Worm (Caenorhabditis elegans) whole organism, L3 larva: Measurements from ENCODE around the gene glo-3.

Experiments used
- ZK546.5 ChIP-seq: sonication (generic microtip); optimal IDR thresholded peaks from 2 replicates; lab custom pipeline; 2017; ENCODE audit warnings: missing biosample characterization, missing genetic modification characterization
- fos-1 ChIP-seq: fragments of 150-350 bp; optimal IDR thresholded peaks from 2 replicates; lab custom pipeline; 2014; ENCODE audit warnings: missing biosample characterization, missing genetic modification characterization
- jun-1 ChIP-seq: fragments of 150-350 bp; optimal IDR thresholded peaks from 2 replicates; lab custom pipeline; 2014; ENCODE audit warnings: missing biosample characterization, missing genetic modification reagents, missing genetic modification characterization
- nhr-43 ChIP-seq: sonication (generic microtip); optimal IDR thresholded peaks from 2 replicates; lab custom pipeline; 2016; ENCODE audit warnings: mild to moderate bottlenecking, missing genetic modification characterization, missing compliant biosample characterization; ENCODE audit not compliant: poor library complexity, severe bottlenecking
- skn-1 ChIP-seq: fragments of 150-350 bp; optimal IDR thresholded peaks from 2 replicates; lab custom pipeline; 2014; ENCODE audit warnings: missing biosample characterization, missing genetic modification characterization
- snpc-4 ChIP-seq: fragments of 150-350 bp; optimal IDR thresholded peaks from 2 replicates; lab custom pipeline; 2014; ENCODE audit warnings: missing biosample characterization, missing genetic modification characterization

DNA sequence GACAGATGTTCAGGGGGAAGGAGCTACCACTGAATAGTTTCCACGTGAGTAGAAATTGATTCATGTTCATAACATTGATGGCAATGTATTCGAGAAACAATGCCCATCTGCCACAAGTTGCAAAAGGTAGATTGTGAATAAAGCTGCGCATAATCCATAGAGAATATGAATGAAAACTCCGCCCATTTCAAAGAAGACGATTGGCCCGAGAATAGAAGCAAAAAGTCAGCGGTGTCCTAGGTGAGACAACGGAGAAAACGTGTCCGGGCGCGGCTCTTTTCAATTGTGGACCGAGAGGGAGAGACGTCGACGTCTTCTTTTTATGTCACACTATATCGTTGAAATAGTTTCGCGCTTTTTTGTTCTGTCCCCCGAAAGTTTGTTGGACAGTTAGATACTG, 33.9 kb upstream of the glo-3 start, which contains the start of gene vab-3:
- TF ChIP-seq fos-1 (tag; lab: Kevin White, UChicago) (no peak), ZK546.5 (tag; lab: Kevin White, UChicago) (no peak), nhr-43 (no peak), jun-1 (tag; lab: Kevin White, UChicago) (no peak), skn-1 (tag; lab: Kevin White, UChicago) (no peak), snpc-4 (tag; lab: Kevin White, UChicago) (no peak)
